Worm (Caenorhabditis elegans) whole organism, L2 larva: ENCODE measurements around the gene ZK669.2.

Experiments used
- F13H6.1 ChIP-seq: sonication (generic microtip); optimal IDR thresholded peaks from 2 replicates; lab custom pipeline; 2016; ENCODE audit warnings: missing genetic modification characterization, missing compliant biosample characterization
- nhr-11 ChIP-seq: fragments of 150-350 bp; optimal IDR thresholded peaks from 2 replicates; lab custom pipeline; 2014; ENCODE audit warnings: missing biosample characterization, missing genetic modification characterization
- sma-3 ChIP-seq: sonication (generic microtip); optimal IDR thresholded peaks from 2 replicates; lab custom pipeline; 2016; ENCODE audit warnings: missing genetic modification reagents, missing genetic modification characterization, missing compliant biosample characterization

- TF ChIP-seq sma-3 (GFP tag; lab: Kevin White, UChicago) = no peak
- no peak for TF ChIP-seq F13H6.1 (tag; lab: Kevin White, UChicago)
- no peak for TF ChIP-seq nhr-11
These were observed 36.3 kb upstream of the ZK669.2 start for ce11 chrII:7974189-7974823.
